Worm (Caenorhabditis elegans) whole organism, L4 larva: ENCODE measurements around the gene him-4.

ENCODE experiments used
- F26F4.8 ChIP-seq: fragments of 200-800 bp; sonication (Bioruptor generic); conservative IDR thresholded peaks from 2 replicates; pipeline ENCODE4 v1.3.6; 2022; ENCODE audit warnings: missing genetic modification characterization, missing compliant biosample characterization
- T20F7.1 ChIP-seq: fragments of 200-800 bp; sonication (Bioruptor generic); optimal IDR thresholded peaks from 2 replicates; lab custom pipeline; 2018; ENCODE audit warnings: mild to moderate bottlenecking, missing genetic modification characterization, missing compliant biosample characterization
- Y105C5A.15 ChIP-seq: fragments of 200-800 bp; sonication (Bioruptor generic); IDR thresholded peaks from 2 replicates; pipeline ENCODE4 v1.3.6; 2022; ENCODE audit warnings: missing genetic modification characterization, missing compliant biosample characterization
- aha-1 ChIP-seq: fragments of 150-350 bp; peaks from one replicate; lab custom pipeline; 2014; ENCODE audit warnings: missing biosample characterization, missing genetic modification characterization
- arid-1 ChIP-seq: fragments of 200-800 bp; sonication (Bioruptor generic); conservative IDR thresholded peaks from 2 replicates; pipeline ENCODE4 v1.3.6; 2022; ENCODE audit warnings: missing genetic modification reagents, missing genetic modification characterization, missing compliant biosample characterization
- ceh-28 ChIP-seq: fragments of 150-350 bp; optimal IDR thresholded peaks from 2 replicates; lab custom pipeline; 2014; ENCODE audit warnings: missing biosample characterization, missing genetic modification reagents, missing genetic modification characterization
- ces-1 ChIP-seq: fragments of 150-350 bp; sonication (generic microtip); optimal IDR thresholded peaks from 4 replicates; lab custom pipeline; 2014; ENCODE audit warnings: missing biosample characterization, missing genetic modification reagents, missing genetic modification characterization
- daf-16 ChIP-seq, 3 experiments: sonication (generic microtip); optimal IDR thresholded peaks; 2 replicates each; lab custom pipeline; 2016 to 2017; ENCODE audit warnings: missing genetic modification characterization in 3 of 3, missing genetic modification reagents in 3 of 3, mild to moderate bottlenecking in 2 of 3, missing compliant biosample characterization in 2 of 3, missing biosample characterization in 1 of 3, moderate library complexity in 1 of 3
- dmd-8 ChIP-seq: fragments of 200-800 bp; sonication (Bioruptor generic); IDR thresholded peaks from 2 replicates; pipeline ENCODE4 v1.3.6; 2022; ENCODE audit warnings: missing genetic modification characterization, missing compliant biosample characterization
- dpl-1 ChIP-seq: fragments of 150-350 bp; optimal IDR thresholded peaks from 2 replicates; lab custom pipeline; 2014; ENCODE audit warnings: missing biosample characterization, missing genetic modification reagents, missing genetic modification characterization
- dve-1 ChIP-seq: sonication (generic microtip); optimal IDR thresholded peaks from 2 replicates; lab custom pipeline; 2017; ENCODE audit warnings: antibody characterized with exemption, mild to moderate bottlenecking, missing genetic modification characterization, missing compliant biosample characterization; ENCODE audit not compliant: insufficient read depth
- fkh-10 ChIP-seq: fragments of 150-350 bp; optimal IDR thresholded peaks from 2 replicates; lab custom pipeline; 2014; ENCODE audit warnings: missing biosample characterization, missing genetic modification reagents, missing genetic modification characterization
- hlh-11 ChIP-seq: fragments of 200-800 bp; sonication (Bioruptor generic); optimal IDR thresholded peaks from 2 replicates; lab custom pipeline; 2018; ENCODE audit warnings: mild to moderate bottlenecking, missing genetic modification characterization, missing compliant biosample characterization
- hlh-30 ChIP-seq: sonication (generic microtip); optimal IDR thresholded peaks from 2 replicates; lab custom pipeline; 2017; ENCODE audit warnings: antibody characterized with exemption, mild to moderate bottlenecking, missing genetic modification characterization, missing compliant biosample characterization; ENCODE audit not compliant: insufficient read depth
- lin-1 ChIP-seq: fragments of 200-800 bp; sonication (Bioruptor generic); IDR thresholded peaks from 2 replicates; pipeline ENCODE4 v1.3.6; 2022; ENCODE audit warnings: missing genetic modification reagents, missing genetic modification characterization, missing compliant biosample characterization
- lin-15B ChIP-seq: fragments of 150-350 bp; sonication (generic microtip); optimal IDR thresholded peaks from 3 replicates; lab custom pipeline; 2014; ENCODE audit warnings: missing biosample characterization, missing genetic modification characterization
- lin-38 ChIP-seq: fragments of 200-800 bp; sonication (Bioruptor generic); IDR thresholded peaks from 2 replicates; pipeline ENCODE4 v1.3.6; 2022; ENCODE audit warnings: missing genetic modification reagents, missing genetic modification characterization, missing compliant biosample characterization
- lir-3 ChIP-seq: sonication (generic microtip); optimal IDR thresholded peaks from 2 replicates; lab custom pipeline; 2016; ENCODE audit warnings: mild to moderate bottlenecking, missing genetic modification characterization, missing compliant biosample characterization
- mdt-29 ChIP-seq: fragments of 200-800 bp; sonication (Bioruptor generic); IDR thresholded peaks from 2 replicates; pipeline ENCODE4 v1.3.6; 2022; ENCODE audit warnings: missing genetic modification reagents, missing genetic modification characterization, missing compliant biosample characterization
- mes-2 ChIP-seq: sonication (generic microtip); optimal IDR thresholded peaks from 2 replicates; lab custom pipeline; 2016; ENCODE audit warnings: missing genotype, mild to moderate bottlenecking, missing genetic modification characterization, missing compliant biosample characterization; ENCODE audit not compliant: poor library complexity, severe bottlenecking
- mxl-2 ChIP-seq: fragments of 200-800 bp; sonication (Bioruptor generic); conservative IDR thresholded peaks from 2 replicates; pipeline ENCODE4 v1.3.6; 2022; ENCODE audit warnings: missing genetic modification reagents, missing genetic modification characterization, missing compliant biosample characterization
- mxl-3 ChIP-seq: fragments of 200-800 bp; sonication (Bioruptor generic); optimal IDR thresholded peaks from 2 replicates; lab custom pipeline; 2018; ENCODE audit warnings: mild to moderate bottlenecking, missing genetic modification characterization, missing compliant biosample characterization
- nhr-237 ChIP-seq: sonication (generic microtip); optimal IDR thresholded peaks from 2 replicates; lab custom pipeline; 2017; ENCODE audit warnings: missing biosample characterization, missing genetic modification characterization
- nhr-25 ChIP-seq: sonication (generic microtip); optimal IDR thresholded peaks from 2 replicates; lab custom pipeline; 2017; ENCODE audit warnings: missing genetic modification characterization, mild to moderate bottlenecking, missing compliant biosample characterization, antibody characterized with exemption, moderate library complexity, borderline replicate concordance; ENCODE audit not compliant: insufficient read depth
- nhr-28 ChIP-seq: fragments of 150-350 bp; optimal IDR thresholded peaks from 2 replicates; lab custom pipeline; 2014; ENCODE audit warnings: missing biosample characterization, missing genetic modification characterization
- nhr-48 ChIP-seq: sonication (generic microtip); optimal IDR thresholded peaks from 2 replicates; lab custom pipeline; 2016; ENCODE audit warnings: mild to moderate bottlenecking, missing genetic modification characterization, missing compliant biosample characterization
- nhr-6 ChIP-seq: fragments of 150-350 bp; optimal IDR thresholded peaks from 2 replicates; lab custom pipeline; 2014; ENCODE audit warnings: missing biosample characterization, missing genetic modification characterization
- pqm-1 ChIP-seq: sonication (generic microtip); optimal IDR thresholded peaks from 2 replicates; lab custom pipeline; 2017; ENCODE audit warnings: missing biosample characterization, missing genetic modification characterization
- rbr-2 ChIP-seq: sonication (generic microtip); optimal IDR thresholded peaks from 2 replicates; lab custom pipeline; 2016; ENCODE audit warnings: missing genotype, missing genetic modification characterization, missing compliant biosample characterization
- saeg-2 ChIP-seq: fragments of 200-800 bp; sonication (Bioruptor generic); IDR thresholded peaks from 2 replicates; pipeline ENCODE4 v1.3.6; 2022; ENCODE audit warnings: missing genetic modification reagents, missing genetic modification characterization, missing compliant biosample characterization
- skn-1 ChIP-seq: fragments of 150-350 bp; optimal IDR thresholded peaks from 2 replicates; lab custom pipeline; 2014; ENCODE audit warnings: missing biosample characterization, missing genetic modification characterization
- spr-3 ChIP-seq: fragments of 200-800 bp; sonication (Bioruptor generic); optimal IDR thresholded peaks from 2 replicates; lab custom pipeline; 2018; ENCODE audit warnings: mild to moderate bottlenecking, missing genetic modification characterization, missing compliant biosample characterization
- unc-130 ChIP-seq: sonication (generic microtip); optimal IDR thresholded peaks from 2 replicates; lab custom pipeline; 2016; ENCODE audit warnings: missing genetic modification reagents, missing genetic modification characterization, missing compliant biosample characterization
- unc-62 ChIP-seq, 3 experiments: fragments of 150-350 bp in 1 of 3; sonication (generic microtip); optimal IDR thresholded peaks in 2 of 3; peaks in 1 of 3; 1 replicate in 1 of 3; 2 replicates in 2 of 3; lab custom pipeline; 2014 to 2017; ENCODE audit warnings: missing biosample characterization in 3 of 3, missing genetic modification characterization in 3 of 3, missing genetic modification reagents in 3 of 3, missing genotype in 1 of 3
- ztf-11 ChIP-seq: fragments of 150-350 bp; optimal IDR thresholded peaks from 2 replicates; lab custom pipeline; 2014; ENCODE audit warnings: missing biosample characterization, missing genetic modification characterization

Gene him-4

ce11 chrX:9687264-9687663 lies 30.1 kb upstream of the him-4 start (continued):
- no peak for TF ChIP-seq mdt-29 (GFP tag; lab: Robert Waterston, UW)

DNA sequence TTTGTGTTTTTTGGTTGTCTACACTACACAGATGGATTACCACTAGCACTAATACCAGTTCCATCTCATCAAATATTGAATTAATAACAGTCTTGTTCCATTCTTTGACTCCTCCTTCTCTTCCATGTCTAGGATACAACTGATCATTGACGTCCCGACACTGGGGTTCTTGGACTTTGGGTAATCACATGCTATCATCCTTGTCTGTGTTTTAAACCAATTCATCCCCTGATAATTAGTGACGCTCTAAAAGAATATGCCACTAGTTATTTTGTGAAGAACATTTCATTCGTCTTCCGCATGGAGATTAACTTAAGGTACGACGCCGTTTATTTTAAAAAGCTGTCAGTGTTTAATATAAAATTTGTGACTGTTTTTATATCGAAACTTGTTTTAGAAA lies 26.9 kb upstream of the him-4 start, which contains the start of gene npr-18:
TSS of gene npr-18 (plus strand) at position 301 of the 400 bp plus-strand sequence.
- TF ChIP-seq ceh-28 (tag; lab: Kevin White, UChicago) (no peak), nhr-48 (no peak), unc-130 (GFP tag; lab: Kevin White, UChicago) (no peak), Y105C5A.15 (GFP tag; lab: Robert Waterston, UW) (no peak), dve-1 (tag; lab: Kevin White, UChicago) (no peak), nhr-237 (tag; lab: Kevin White, UChicago) (no peak), skn-1 (tag; lab: Kevin White, UChicago) (no peak)
- TF ChIP-seq, all 104 proteins: peak for 0

DNA sequence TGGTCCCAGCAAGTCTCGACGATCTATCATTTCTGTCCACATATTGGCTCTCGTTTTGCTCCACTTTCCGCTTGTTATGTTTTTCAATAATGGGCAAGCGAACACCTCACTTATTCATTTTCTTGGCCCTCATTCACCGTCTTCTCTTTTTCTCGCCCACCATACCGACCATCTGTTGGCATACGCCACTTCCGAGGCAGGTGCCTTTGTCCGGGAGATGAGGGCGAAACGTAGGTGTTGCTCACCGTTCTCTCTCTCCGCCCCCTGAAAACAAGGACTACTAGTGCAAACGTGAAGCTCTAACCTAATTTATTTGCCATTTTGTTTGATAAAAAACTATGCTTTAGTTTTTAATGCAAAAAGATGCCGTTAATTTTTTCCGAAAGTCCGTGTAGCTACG lies 19.7 kb upstream of the him-4 start:
- TF ChIP-seq nhr-25 (tag; lab: Kevin White, UChicago) (no peak), rbr-2 (tag; lab: Kevin White, UChicago) (no peak), aha-1 (peak; percentile 10), ztf-11 (tag; lab: Kevin White, UChicago) (no peak), saeg-2 (GFP tag; lab: Robert Waterston, UW) (no peak), arid-1 (GFP tag; lab: Robert Waterston, UW) (no peak)

ce11 chrX:9698359-9698758 lies 19.0 kb upstream of the him-4 start, which contains the start of gene dyf-7:
TSS of gene dyf-7 (plus strand) at chrX:9698659.
- no peak for TF ChIP-seq mes-2
- TF ChIP-seq lin-15B = no peak
- TF ChIP-seq nhr-25 (tag; lab: Kevin White, UChicago) = no peak
- TF ChIP-seq mxl-3 (GFP tag; lab: Kevin White, UChicago) = no peak
- no peak for TF ChIP-seq F26F4.8 (GFP tag; lab: Robert Waterston, UW)
- TF ChIP-seq dpl-1 (GFP tag; lab: Kevin White, UChicago) = no peak
- TF ChIP-seq mxl-2 (GFP tag; lab: Robert Waterston, UW) = no peak
- no peak for TF ChIP-seq lin-38 (GFP tag; lab: Robert Waterston, UW)
- TF ChIP-seq T20F7.1 = no peak

DNA sequence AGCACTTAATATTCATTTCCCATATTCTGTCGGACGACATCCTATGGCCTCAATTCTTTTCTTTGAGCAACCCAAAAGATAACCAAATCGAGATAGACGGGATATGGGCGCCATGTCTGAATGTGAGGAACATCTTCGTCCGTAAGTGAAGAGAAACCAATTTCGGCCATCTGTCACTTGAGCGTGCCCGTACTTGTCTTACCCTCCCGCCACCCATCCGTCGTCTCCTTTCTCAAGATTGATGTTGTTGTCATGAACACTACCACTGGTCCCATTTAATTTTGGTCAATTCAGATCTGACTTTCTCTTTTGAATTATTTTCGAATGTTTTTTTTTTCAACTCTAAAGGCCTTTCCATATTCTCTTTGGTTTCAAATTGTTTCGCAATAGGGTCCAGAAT lies 14.6 kb upstream of the him-4 start:
- TF ChIP-seq lin-1 (GFP tag; lab: Robert Waterston, UW) (no peak), lin-38 (GFP tag; lab: Robert Waterston, UW) (no peak), aha-1 (peak; percentile 22)
- TF ChIP-seq, all 104 proteins: peak for 1

- TF ChIP-seq spr-3 (GFP tag; lab: Kevin White, UChicago) = no peak
- TF ChIP-seq dve-1 (tag; lab: Kevin White, UChicago) = peak; percentile 2
- TF ChIP-seq pqm-1 (tag; lab: Kevin White, UChicago) = peak; percentile 35
- peak; percentile 50 for TF ChIP-seq nhr-28 (tag; lab: Kevin White, UChicago)
- no peak for TF ChIP-seq hlh-11 (tag; lab: Kevin White, UChicago)
- no peak for TF ChIP-seq daf-16 (GFP tag; optimal IDR thresholded peaks at IDR 0.05; lab: Kevin White, UChicago)
- peak; percentile 96 for TF ChIP-seq daf-16 (tag; optimal IDR thresholded peaks at IDR 0.05; lab: Kevin White, UChicago)
- TF ChIP-seq aha-1 = peak; percentile 86
- no peak for TF ChIP-seq nhr-6
- peak; percentile 18 for TF ChIP-seq hlh-30
- TF ChIP-seq unc-62 (GFP tag; optimal IDR thresholded peaks at IDR 0.05 in 1 of 2; lab: Kevin White, UChicago) = peak in 1 of 2 experiments; percentile 77
- TF ChIP-seq unc-62 (tag; optimal IDR thresholded peaks at IDR 0.05; lab: Kevin White, UChicago) = no peak
- peak; percentile 37 for TF ChIP-seq fkh-10 (GFP tag; lab: Kevin White, UChicago)
- TF ChIP-seq lir-3 (tag; lab: Kevin White, UChicago) = no peak
- TF ChIP-seq dmd-8 (GFP tag; lab: Robert Waterston, UW) = no peak
- peak; percentile 40 for TF ChIP-seq ces-1 (GFP tag; lab: Kevin White, UChicago)
These were observed 11.9 kb upstream of the him-4 start for ce11 chrX:9705257-9706035.
